Fruit fly (Drosophila melanogaster) whole organism, wandering third instar larva: ENCODE data around the gene alphaCOP.

Experiments
- CG32264 ChIP-seq: fragments of 200-800 bp; sonication (Bioruptor generic); optimal IDR thresholded peaks from 2 replicates; lab custom pipeline; 2016; ENCODE audit warnings: missing biosample characterization, missing genetic modification characterization
- CG9705 ChIP-seq: fragments of 200-800 bp; sonication (Bioruptor generic); optimal IDR thresholded peaks from 2 replicates; lab custom pipeline; 2018; ENCODE audit warnings: missing biosample characterization, mild to moderate bottlenecking, missing genetic modification characterization
- CrebA ChIP-seq: fragments of 200-800 bp; sonication (Bioruptor generic); optimal IDR thresholded peaks from 2 replicates; lab custom pipeline; 2016; ENCODE audit warnings: missing biosample characterization, mild to moderate bottlenecking, missing genetic modification characterization, borderline replicate concordance
- Dfd ChIP-seq: fragments of >200 bp; optimal IDR thresholded peaks from 2 replicates; lab custom pipeline; 2017; ENCODE audit warnings: missing biosample characterization, missing genetic modification characterization
- GATAd ChIP-seq: sonication (Bioruptor generic); optimal IDR thresholded peaks from 2 replicates; lab custom pipeline; 2016; ENCODE audit warnings: missing biosample characterization, missing genetic modification characterization
- HLH106 ChIP-seq: fragments of 200-800 bp; optimal IDR thresholded peaks from 3 replicates; lab custom pipeline; 2019; ENCODE audit warnings: missing biosample characterization, mild to moderate bottlenecking, missing genetic modification characterization, moderate library complexity
- Hnf4 ChIP-seq: fragments of 200-800 bp; sonication (Bioruptor generic); optimal IDR thresholded peaks from 2 replicates; lab custom pipeline; 2016; ENCODE audit warnings: missing biosample characterization, mild to moderate bottlenecking, missing genetic modification characterization
- Hr78 ChIP-seq: fragments of >200 bp; optimal IDR thresholded peaks from 2 replicates; lab custom pipeline; 2017; ENCODE audit warnings: missing biosample characterization, missing genetic modification characterization
- Jra ChIP-seq: sonication (Bioruptor generic); optimal IDR thresholded peaks from 2 replicates; lab custom pipeline; 2016; ENCODE audit warnings: missing biosample characterization, missing genetic modification characterization
- Mio ChIP-seq: sonication (Bioruptor generic); optimal IDR thresholded peaks from 2 replicates; lab custom pipeline; 2016; ENCODE audit warnings: missing biosample characterization, missing genetic modification characterization
- Myc ChIP-seq: fragments of >200 bp; optimal IDR thresholded peaks from 2 replicates; lab custom pipeline; 2017
- N ChIP-seq: fragments of >200 bp; optimal IDR thresholded peaks from 2 replicates; lab custom pipeline; 2018; ENCODE audit warnings: missing biosample characterization, missing external identifiers, missing genetic modification characterization
- OdsH ChIP-seq: fragments of 200-800 bp; sonication (Bioruptor generic); optimal IDR thresholded peaks from 2 replicates; lab custom pipeline; 2016; ENCODE audit warnings: missing biosample characterization, mild to moderate bottlenecking, missing genetic modification characterization
- Rel ChIP-seq, 2 experiments: fragments of 200-800 bp; sonication (Bioruptor generic) in 1 of 2; optimal IDR thresholded peaks; 2 replicates in 1 of 2; 3 replicates in 1 of 2; lab custom pipeline; 2016 to 2019; ENCODE audit warnings: mild to moderate bottlenecking in 2 of 2, missing biosample characterization in 2 of 2, missing genetic modification characterization in 2 of 2, moderate library complexity in 1 of 2
- Sp1 ChIP-seq: fragments of 200-800 bp; sonication (Bioruptor generic); optimal IDR thresholded peaks from 3 replicates; lab custom pipeline; 2019; ENCODE audit warnings: missing biosample characterization, mild to moderate bottlenecking, missing genetic modification characterization, moderate library complexity
- Vsx2 ChIP-seq: fragments of 200-300, 225-300 bp; sonication (Bioruptor generic); optimal IDR thresholded peaks from 2 replicates; lab custom pipeline; 2018; ENCODE audit warnings: missing biosample characterization, missing genetic modification characterization; ENCODE audit not compliant: partially characterized antibody
- br ChIP-seq: fragments of 200-800 bp; sonication (Bioruptor generic); optimal IDR thresholded peaks from 2 replicates; lab custom pipeline; 2016; ENCODE audit warnings: missing biosample characterization, missing genetic modification characterization
- brk ChIP-seq: fragments of 200-800 bp; sonication (Bioruptor generic); optimal IDR thresholded peaks from 2 replicates; lab custom pipeline; 2016; ENCODE audit warnings: missing biosample characterization, mild to moderate bottlenecking, missing genetic modification characterization
- dmrt93B ChIP-seq: fragments of 200-800 bp; sonication (Bioruptor generic); optimal IDR thresholded peaks from 2 replicates; lab custom pipeline; 2018; ENCODE audit warnings: missing biosample characterization, mild to moderate bottlenecking, missing genetic modification characterization
- dsf ChIP-seq: sonication (Bioruptor generic); optimal IDR thresholded peaks from 2 replicates; lab custom pipeline; 2016; ENCODE audit warnings: missing biosample characterization, missing genetic modification characterization, borderline replicate concordance
- ey ChIP-seq: fragments of 200-800 bp; sonication (Bioruptor generic); optimal IDR thresholded peaks from 2 replicates; lab custom pipeline; 2016; ENCODE audit warnings: missing biosample characterization, missing genetic modification characterization
- foxo ChIP-seq, 2 experiments: fragments of 200-800 bp; sonication (Bioruptor generic); optimal IDR thresholded peaks; 2 replicates in 1 of 2; 3 replicates in 1 of 2; lab custom pipeline; 2016 to 2017; ENCODE audit warnings: missing biosample characterization in 2 of 2, missing genetic modification characterization in 2 of 2
- fru ChIP-seq: fragments of 200-800 bp; sonication (Bioruptor generic); optimal IDR thresholded peaks from 3 replicates; lab custom pipeline; 2016; ENCODE audit warnings: missing biosample characterization, mild to moderate bottlenecking, missing genetic modification characterization
- h ChIP-seq: fragments of 200-800 bp; sonication (Bioruptor generic); optimal IDR thresholded peaks from 3 replicates; lab custom pipeline; 2016; ENCODE audit warnings: missing biosample characterization, mild to moderate bottlenecking, missing genetic modification characterization
- pan ChIP-seq: fragments of >200 bp; optimal IDR thresholded peaks from 2 replicates; lab custom pipeline; 2017
- psq ChIP-seq: fragments of 200-800 bp; sonication (Bioruptor generic); optimal IDR thresholded peaks from 3 replicates; lab custom pipeline; 2017; ENCODE audit warnings: missing biosample characterization, mild to moderate bottlenecking, missing genetic modification characterization, moderate library complexity
- rgr ChIP-seq: fragments of 200-800 bp; sonication (Bioruptor generic); optimal IDR thresholded peaks from 3 replicates; lab custom pipeline; 2016; ENCODE audit warnings: missing biosample characterization, mild to moderate bottlenecking, missing genetic modification characterization
- sage ChIP-seq: fragments of 200-800 bp; sonication (Bioruptor generic); optimal IDR thresholded peaks from 2 replicates; lab custom pipeline; 2016; ENCODE audit warnings: missing biosample characterization, mild to moderate bottlenecking, missing genetic modification characterization
- sv ChIP-seq: fragments of 200-800 bp; sonication (Bioruptor generic); optimal IDR thresholded peaks from 3 replicates; lab custom pipeline; 2016; ENCODE audit warnings: missing biosample characterization, missing genetic modification characterization
- tai ChIP-seq: sonication (Bioruptor generic); optimal IDR thresholded peaks from 2 replicates; lab custom pipeline; 2016; ENCODE audit warnings: missing biosample characterization, missing genetic modification characterization
- usp ChIP-seq: fragments of >200 bp; optimal IDR thresholded peaks from 2 replicates; lab custom pipeline; 2017; ENCODE audit warnings: missing biosample characterization, missing genetic modification characterization
- woc ChIP-seq: sonication (Bioruptor generic); optimal IDR thresholded peaks from 2 replicates; lab custom pipeline; 2016; ENCODE audit warnings: missing biosample characterization, mild to moderate bottlenecking, missing genetic modification characterization

The alphaCOP gene

dm6 chr3L:1679394-1679793 lies 34.4 kb upstream of the alphaCOP start:
- TF ChIP-seq CG9705 (GFP tag; lab: Kevin White, UChicago) (no peak), Jra (GFP tag; lab: Kevin White, UChicago) (no peak), foxo (GFP tag; optimal IDR thresholded peaks at IDR 0.05; lab: Kevin White, UChicago) (peak in 1 of 2 experiments; percentile 0), brk (GFP tag; lab: Kevin White, UChicago) (no peak), woc (GFP tag; lab: Kevin White, UChicago) (peak; percentile 20), fru (GFP tag; lab: Kevin White, UChicago) (peak; percentile 1), rgr (GFP tag; lab: Kevin White, UChicago) (no peak), h (GFP tag; lab: Kevin White, UChicago) (peak; percentile 11), HLH106 (tag; lab: Kevin White, UChicago) (peak; percentile 11), Rel (GFP tag; optimal IDR thresholded peaks at IDR 0.05; lab: Kevin White, UChicago) (no peak), Rel (tag; optimal IDR thresholded peaks at IDR 0.05; lab: Kevin White, UChicago) (peak; percentile 71)

- TF ChIP-seq usp (GFP tag; lab: Kevin White, UChicago) = no peak
- no peak for TF ChIP-seq dsf (GFP tag; lab: Kevin White, UChicago)
- TF ChIP-seq rgr (GFP tag; lab: Kevin White, UChicago) = no peak
- TF ChIP-seq Vsx2 = no peak
- TF ChIP-seq foxo (GFP tag; optimal IDR thresholded peaks at IDR 0.05; lab: Kevin White, UChicago) = no peak
- no peak for TF ChIP-seq ey (GFP tag; lab: Kevin White, UChicago)
- no peak for TF ChIP-seq brk (GFP tag; lab: Kevin White, UChicago)
- no peak for TF ChIP-seq dmrt93B (GFP tag; lab: Kevin White, UChicago)
- no peak for TF ChIP-seq OdsH (GFP tag; lab: Kevin White, UChicago)
- no peak for TF ChIP-seq CG9705 (GFP tag; lab: Kevin White, UChicago)
- no peak for TF ChIP-seq sv (GFP tag; lab: Kevin White, UChicago)
- TF ChIP-seq br (GFP tag; lab: Kevin White, UChicago) = no peak
- TF ChIP-seq h (GFP tag; lab: Kevin White, UChicago) = no peak
- no peak for TF ChIP-seq Hr78 (GFP tag; lab: Kevin White, UChicago)
- TF ChIP-seq Mio (GFP tag; lab: Kevin White, UChicago) = no peak
These were observed 31.2 kb upstream of the alphaCOP start for dm6 chr3L:1676222-1676621.

dm6 chr3L:1675242-1675641 lies 30.2 kb upstream of the alphaCOP start:
- no peak for TF ChIP-seq Dfd (GFP tag; lab: Kevin White, UChicago)
- TF ChIP-seq Sp1 (GFP tag; lab: Kevin White, UChicago) = no peak
- no peak for TF ChIP-seq dsf (GFP tag; lab: Kevin White, UChicago)
- TF ChIP-seq, all 38 proteins: peak for 0

dm6 chr3L:1674381-1674780 lies 29.4 kb upstream of the alphaCOP start, which contains the start of gene CG7991:
Gene CG7991, plus strand, starts transcription at chr3L:1674709.
- no peak for TF ChIP-seq sage (GFP tag; lab: Kevin White, UChicago)
- no peak for TF ChIP-seq dsf (GFP tag; lab: Kevin White, UChicago)
- TF ChIP-seq rgr (GFP tag; lab: Kevin White, UChicago) = no peak
- no peak for TF ChIP-seq Hr78 (GFP tag; lab: Kevin White, UChicago)
- TF ChIP-seq Dfd (GFP tag; lab: Kevin White, UChicago) = no peak
- no peak for TF ChIP-seq brk (GFP tag; lab: Kevin White, UChicago)
- TF ChIP-seq Rel (GFP tag; optimal IDR thresholded peaks at IDR 0.05; lab: Kevin White, UChicago) = no peak
- TF ChIP-seq Rel (tag; optimal IDR thresholded peaks at IDR 0.05; lab: Kevin White, UChicago) = no peak
- no peak for TF ChIP-seq psq
- TF ChIP-seq GATAd (GFP tag; lab: Kevin White, UChicago) = no peak
- TF ChIP-seq CG32264 (GFP tag; lab: Kevin White, UChicago) = no peak

dm6 chr3L:1672627-1673026 lies 27.6 kb upstream of the alphaCOP start, which contains the start of gene CG13930:
Gene CG13930, minus strand, starts transcription at chr3L:1672727.
- no peak for TF ChIP-seq Mio (GFP tag; lab: Kevin White, UChicago)
- no peak for TF ChIP-seq CG32264 (GFP tag; lab: Kevin White, UChicago)
- no peak for TF ChIP-seq foxo (GFP tag; optimal IDR thresholded peaks at IDR 0.05; lab: Kevin White, UChicago)

- no peak for TF ChIP-seq br (GFP tag; lab: Kevin White, UChicago)
- no peak for TF ChIP-seq CG32264 (GFP tag; lab: Kevin White, UChicago)
- TF ChIP-seq Hnf4 (GFP tag; lab: Kevin White, UChicago) = no peak
- TF ChIP-seq Myc (lab: Kevin White, UChicago) = no peak
- no peak for TF ChIP-seq Hr78 (GFP tag; lab: Kevin White, UChicago)
- no peak for TF ChIP-seq CG9705 (GFP tag; lab: Kevin White, UChicago)
- TF ChIP-seq CrebA (GFP tag; lab: Kevin White, UChicago) = no peak
- TF ChIP-seq dsf (GFP tag; lab: Kevin White, UChicago) = no peak
- TF ChIP-seq rgr (GFP tag; lab: Kevin White, UChicago) = no peak
- TF ChIP-seq tai (GFP tag; lab: Kevin White, UChicago) = no peak
- no peak for TF ChIP-seq N (GFP tag; lab: Kevin White, UChicago)
- TF ChIP-seq sage (GFP tag; lab: Kevin White, UChicago) = no peak
- TF ChIP-seq Vsx2 = no peak
- no peak for TF ChIP-seq Sp1 (GFP tag; lab: Kevin White, UChicago)
- TF ChIP-seq pan (lab: Kevin White, UChicago) = no peak
- TF ChIP-seq OdsH (GFP tag; lab: Kevin White, UChicago) = no peak
- TF ChIP-seq, all 38 proteins: peak for 0
These were observed 25.0 kb upstream of the alphaCOP start, which contains the start of gene RabX5 for dm6 chr3L:1670008-1670407. Gene RabX5, minus strand, starts transcription at chr3L:1670108.
